Worm (Caenorhabditis elegans): Measurements from ENCODE around the gene pad-2.

The pad-2 gene

ce11 chrIII:10270778-10271307 lies 8.1 kb upstream of the pad-2 start, which contains the start of gene cnk-1:
cnk-1 (plus strand) TSS chrIII:10271257.
- TF ChIP-seq lsy-2 (tag; optimal IDR thresholded peaks at IDR 0.05) (peak; percentile 66 to 68), hlh-17 (GFP tag; optimal IDR thresholded peaks at IDR 0.05; ENCODE audit: borderline replicate concordance) (no peak), mdl-1 (tag; optimal IDR thresholded peaks at IDR 0.05) (no peak), isw-1 (GFP tag; IDR thresholded peaks at IDR 0.05) (peak; percentile 98), zag-1 (tag; optimal IDR thresholded peaks at IDR 0.05) (no peak), fkh-8 (tag; optimal IDR thresholded peaks at IDR 0.05) (peak; percentile 87), ztf-11 (tag; optimal IDR thresholded peaks at IDR 0.05) (peak in 1 of 2 experiments; percentile 90), unc-86 (tag; optimal IDR thresholded peaks at IDR 0.05) (peak; percentile 87), unc-30 (tag; optimal IDR thresholded peaks at IDR 0.05) (no peak), egl-13 (tag; optimal IDR thresholded peaks at IDR 0.05) (peak; percentile 83), sptf-1 (tag; optimal IDR thresholded peaks at IDR 0.05) (no peak), lin-15B (tag; optimal IDR thresholded peaks at IDR 0.05) (peak; percentile 83), blmp-1 (tag; optimal IDR thresholded peaks at IDR 0.05) (no peak), nhr-90 (tag; optimal IDR thresholded peaks at IDR 0.05; ENCODE audit: poor library complexity) (peak; percentile 93), dsc-1 (tag; optimal IDR thresholded peaks at IDR 0.05) (peak; percentile 87), unc-130 (tag; optimal IDR thresholded peaks at IDR 0.05) (no peak), mep-1 (tag; optimal IDR thresholded peaks at IDR 0.05) (peak; percentile 43), egl-27 (tag; optimal IDR thresholded peaks at IDR 0.05) (no peak), lin-13 (GFP tag; optimal IDR thresholded peaks at IDR 0.05) (peak; percentile 34), lir-3 (tag; optimal IDR thresholded peaks at IDR 0.05; ENCODE audit: poor library complexity) (peak; percentile 93), ztf-4 (tag; optimal IDR thresholded peaks at IDR 0.05) (no peak), alr-1 (tag; optimal IDR thresholded peaks at IDR 0.05; ENCODE audit: borderline replicate concordance) (no peak), mef-2 (tag; optimal IDR thresholded peaks at IDR 0.05) (no peak), pax-3 (tag; optimal IDR thresholded peaks at IDR 0.05) (peak; percentile 87), ets-5 (GFP tag; IDR thresholded peaks at IDR 0.05) (peak; percentile 57; the same call in 1 of the 2 replicates), fos-1 (tag; optimal IDR thresholded peaks at IDR 0.05) (no peak), aha-1 (tag; optimal IDR thresholded peaks at IDR 0.05) (no peak), unc-62 (GFP tag; optimal IDR thresholded peaks at IDR 0.05) (no peak), nhr-77 (tag; optimal IDR thresholded peaks at IDR 0.05) (peak; percentile 50), ces-1 (GFP tag; optimal IDR thresholded peaks at IDR 0.05) (no peak), dpl-1 (GFP tag; optimal IDR thresholded peaks at IDR 0.05) (peak; percentile 57 to 71 (median 65)), ceh-8 (GFP tag; optimal IDR thresholded peaks at IDR 0.05) (peak; percentile 57), nhr-71 (tag; optimal IDR thresholded peaks at IDR 0.05) (peak; percentile 93), sox-4 (tag; optimal IDR thresholded peaks at IDR 0.05) (peak; percentile 88), lin-14 (GFP tag; optimal IDR thresholded peaks at IDR 0.05) (peak; percentile 88), unc-98 (GFP tag; IDR thresholded peaks at IDR 0.05) (peak; percentile 99), ama-1 (optimal IDR thresholded peaks at IDR 0.05) (no peak), pag-3 (tag; optimal IDR thresholded peaks at IDR 0.05; ENCODE audit: borderline replicate concordance, insufficient read depth) (no peak), ceh-88 (GFP tag; IDR thresholded peaks at IDR 0.05) (peak; percentile 95), nhr-28 (tag; optimal IDR thresholded peaks at IDR 0.05) (no peak), hlh-4 (tag; optimal IDR thresholded peaks at IDR 0.05) (no peak), efl-1 (optimal IDR thresholded peaks at IDR 0.05) (peak; percentile 78 to 81), efl-1 (GFP tag; optimal IDR thresholded peaks at IDR 0.05 in 1 of 2) (peak; percentile 67 to 97), nhr-19 (GFP tag; conservative IDR thresholded peaks at IDR 0.05) (peak; percentile 98), pqm-1 (tag; optimal IDR thresholded peaks at IDR 0.05) (no peak), aly-2 (tag; optimal IDR thresholded peaks at IDR 0.05) (no peak), ceh-82 (tag; optimal IDR thresholded peaks at IDR 0.05) (peak; percentile 32 to 56 (median 53)), xbp-1 (tag; optimal IDR thresholded peaks at IDR 0.05) (peak; percentile 80), ceh-90 (tag; optimal IDR thresholded peaks at IDR 0.05) (peak; percentile 85), mab-9 (GFP tag; IDR thresholded peaks at IDR 0.05) (peak; percentile 99), elt-2 (tag; optimal IDR thresholded peaks at IDR 0.05) (peak; percentile 40), sup-37 (GFP tag; optimal IDR thresholded peaks at IDR 0.05) (peak; percentile 48)

Data from whole organism, L1 larva.